Worm (Caenorhabditis elegans): Measurements from ENCODE around the gene msp-79.

Gene msp-79

ce11 chrIV:9798307-9798706 lies 31.4 kb upstream of the msp-79 start:
- TF ChIP-seq pes-1 (GFP tag; IDR thresholded peaks at IDR 0.05) (no peak), B0310.2 (tag; optimal IDR thresholded peaks at IDR 0.05) (no peak), F13C5.2 (tag; optimal IDR thresholded peaks at IDR 0.05) (no peak), ceh-36 (tag; optimal IDR thresholded peaks at IDR 0.05) (no peak), tbx-11 (GFP tag; IDR thresholded peaks at IDR 0.05) (no peak), ama-1 (optimal IDR thresholded peaks at IDR 0.05) (no peak), hmg-4 (GFP tag; optimal IDR thresholded peaks at IDR 0.05) (no peak), scrt-1 (GFP tag; IDR thresholded peaks at IDR 0.05) (no peak), hnd-1 (tag; optimal IDR thresholded peaks at IDR 0.05) (no peak)

ce11 chrIV:9797304-9798003 lies 30.5 kb upstream of the msp-79 start, which contains the start of gene T13F2.2:
T13F2.2 (minus strand) TSS chrIV:9797354.
- TF ChIP-seq ets-7 (tag; optimal IDR thresholded peaks at IDR 0.05) (no peak), ceh-36 (tag; optimal IDR thresholded peaks at IDR 0.05) (no peak), F13C5.2 (tag; optimal IDR thresholded peaks at IDR 0.05) (no peak), scrt-1 (GFP tag; IDR thresholded peaks at IDR 0.05) (no peak), flt-1 (GFP tag; IDR thresholded peaks at IDR 0.05) (no peak), aly-1 (tag; optimal IDR thresholded peaks at IDR 0.05) (no peak), sea-1 (GFP tag; conservative IDR thresholded peaks at IDR 0.05) (no peak), pes-1 (GFP tag; IDR thresholded peaks at IDR 0.05) (no peak), tbx-11 (GFP tag; IDR thresholded peaks at IDR 0.05) (no peak), B0310.2 (tag; optimal IDR thresholded peaks at IDR 0.05) (no peak), tra-4 (tag; optimal IDR thresholded peaks at IDR 0.05) (no peak), hmg-4 (GFP tag; optimal IDR thresholded peaks at IDR 0.05) (no peak), ceh-13 (GFP tag; optimal IDR thresholded peaks at IDR 0.05) (no peak), tbx-37 (GFP tag; conservative IDR thresholded peaks at IDR 0.05) (no peak)

- TF ChIP-seq sea-1 (GFP tag; conservative IDR thresholded peaks at IDR 0.05), result no peak
- TF ChIP-seq hmbx-1 (tag; optimal IDR thresholded peaks at IDR 0.05), result no peak
- no peak for TF ChIP-seq tbx-11 (GFP tag; IDR thresholded peaks at IDR 0.05)
- no peak for TF ChIP-seq scrt-1 (GFP tag; IDR thresholded peaks at IDR 0.05)
- TF ChIP-seq tra-4 (tag; optimal IDR thresholded peaks at IDR 0.05), result no peak
- TF ChIP-seq F13C5.2 (tag; optimal IDR thresholded peaks at IDR 0.05), result no peak
These were observed 29.5 kb upstream of the msp-79 start, which contains the start of gene pis-1 for ce11 chrIV:9796494-9796893. pis-1 (minus strand) TSS chrIV:9796594.

- TF ChIP-seq B0310.2 (tag; optimal IDR thresholded peaks at IDR 0.05) (no peak), ama-1 (optimal IDR thresholded peaks at IDR 0.05) (no peak), hnd-1 (tag; optimal IDR thresholded peaks at IDR 0.05) (no peak), tra-4 (tag; optimal IDR thresholded peaks at IDR 0.05) (no peak), flt-1 (GFP tag; IDR thresholded peaks at IDR 0.05) (no peak), pes-1 (GFP tag; IDR thresholded peaks at IDR 0.05) (no peak), aly-1 (tag; optimal IDR thresholded peaks at IDR 0.05) (no peak), scrt-1 (GFP tag; IDR thresholded peaks at IDR 0.05) (no peak), ceh-13 (GFP tag; optimal IDR thresholded peaks at IDR 0.05) (no peak)
These were observed 28.3 kb upstream of the msp-79 start for ce11 chrIV:9795250-9795649.

- TF ChIP-seq aly-1 (tag; optimal IDR thresholded peaks at IDR 0.05), result no peak
- TF ChIP-seq sea-1 (GFP tag; conservative IDR thresholded peaks at IDR 0.05), result no peak
- no peak for TF ChIP-seq B0310.2 (tag; optimal IDR thresholded peaks at IDR 0.05)
- TF ChIP-seq ets-7 (tag; optimal IDR thresholded peaks at IDR 0.05), result no peak
- no peak for TF ChIP-seq ceh-36 (tag; optimal IDR thresholded peaks at IDR 0.05)
- no peak for TF ChIP-seq hnd-1 (tag; optimal IDR thresholded peaks at IDR 0.05)
- no peak for TF ChIP-seq F13C5.2 (tag; optimal IDR thresholded peaks at IDR 0.05)
- TF ChIP-seq pes-1 (GFP tag; IDR thresholded peaks at IDR 0.05), result no peak
- TF ChIP-seq tra-4 (tag; optimal IDR thresholded peaks at IDR 0.05), result no peak
- no peak for TF ChIP-seq hmbx-1 (tag; optimal IDR thresholded peaks at IDR 0.05)
- no peak for TF ChIP-seq flt-1 (GFP tag; IDR thresholded peaks at IDR 0.05)
- TF ChIP-seq hmg-4 (GFP tag; optimal IDR thresholded peaks at IDR 0.05), result no peak
- no peak for TF ChIP-seq ama-1 (optimal IDR thresholded peaks at IDR 0.05)
These were observed 23.8 kb upstream of the msp-79 start for ce11 chrIV:9790708-9791107.

- no peak for TF ChIP-seq B0310.2 (tag; optimal IDR thresholded peaks at IDR 0.05)
- no peak for TF ChIP-seq scrt-1 (GFP tag; IDR thresholded peaks at IDR 0.05)
- no peak for TF ChIP-seq ceh-36 (tag; optimal IDR thresholded peaks at IDR 0.05)
- no peak for TF ChIP-seq pes-1 (GFP tag; IDR thresholded peaks at IDR 0.05)
- TF ChIP-seq F13C5.2 (tag; optimal IDR thresholded peaks at IDR 0.05), result no peak
These were observed 22.5 kb upstream of the msp-79 start, which contains the start of gene T13F2.4 for ce11 chrIV:9789496-9789895. T13F2.4 (plus strand) TSS chrIV:9789796.

ce11 chrIV:9784689-9785088 lies 17.7 kb upstream of the msp-79 start, which contains the start of gene sre-4:
sre-4 (minus strand) TSS chrIV:9784789.
- no peak for TF ChIP-seq hnd-1 (tag; optimal IDR thresholded peaks at IDR 0.05)
- TF ChIP-seq F13C5.2 (tag; optimal IDR thresholded peaks at IDR 0.05), result no peak
- no peak for TF ChIP-seq flt-1 (GFP tag; IDR thresholded peaks at IDR 0.05)
- no peak for TF ChIP-seq tra-4 (tag; optimal IDR thresholded peaks at IDR 0.05)
- no peak for TF ChIP-seq tbx-11 (GFP tag; IDR thresholded peaks at IDR 0.05)
- no peak for TF ChIP-seq hmbx-1 (tag; optimal IDR thresholded peaks at IDR 0.05)
- no peak for TF ChIP-seq sea-1 (GFP tag; conservative IDR thresholded peaks at IDR 0.05)
- TF ChIP-seq ets-7 (tag; optimal IDR thresholded peaks at IDR 0.05), result no peak
- TF ChIP-seq aly-1 (tag; optimal IDR thresholded peaks at IDR 0.05), result no peak
- no peak for TF ChIP-seq ceh-13 (GFP tag; optimal IDR thresholded peaks at IDR 0.05)
- no peak for TF ChIP-seq ama-1 (optimal IDR thresholded peaks at IDR 0.05)
- no peak for TF ChIP-seq B0310.2 (tag; optimal IDR thresholded peaks at IDR 0.05)
- TF ChIP-seq scrt-1 (GFP tag; IDR thresholded peaks at IDR 0.05), result no peak
- TF ChIP-seq pes-1 (GFP tag; IDR thresholded peaks at IDR 0.05), result no peak
- no peak for TF ChIP-seq hmg-4 (GFP tag; optimal IDR thresholded peaks at IDR 0.05)
- no peak for TF ChIP-seq ceh-36 (tag; optimal IDR thresholded peaks at IDR 0.05)

- TF ChIP-seq scrt-1 (GFP tag; IDR thresholded peaks at IDR 0.05), result no peak
- no peak for TF ChIP-seq tbx-11 (GFP tag; IDR thresholded peaks at IDR 0.05)
- TF ChIP-seq hmbx-1 (tag; optimal IDR thresholded peaks at IDR 0.05), result no peak
- TF ChIP-seq ets-7 (tag; optimal IDR thresholded peaks at IDR 0.05), result no peak
- TF ChIP-seq ceh-13 (GFP tag; optimal IDR thresholded peaks at IDR 0.05), result no peak
- TF ChIP-seq tra-4 (tag; optimal IDR thresholded peaks at IDR 0.05), result no peak
- no peak for TF ChIP-seq sea-1 (GFP tag; conservative IDR thresholded peaks at IDR 0.05)
These were observed 11.1 kb upstream of the msp-79 start, which contains the start of gene T13F2.6 for ce11 chrIV:9778016-9778415. T13F2.6 (plus strand) TSS chrIV:9778321.

All from whole organism, early embryonic.